Worm (Caenorhabditis elegans) whole organism, L2 larva: Measurements from ENCODE around the gene F31D5.6.

ENCODE experiments used
- F13H6.1 ChIP-seq: sonication (generic microtip); optimal IDR thresholded peaks from 2 replicates; lab custom pipeline; 2016; ENCODE audit warnings: missing genetic modification characterization, missing compliant biosample characterization
- dmd-4 ChIP-seq: sonication (generic microtip); optimal IDR thresholded peaks from 2 replicates; lab custom pipeline; 2017; ENCODE audit warnings: missing biosample characterization, missing genetic modification characterization
- elt-1 ChIP-seq: fragments of 150-350 bp; optimal IDR thresholded peaks from 2 replicates; lab custom pipeline; 2014; ENCODE audit warnings: missing biosample characterization, missing genetic modification characterization
- nhr-6 ChIP-seq: fragments of 150-350 bp; optimal IDR thresholded peaks from 2 replicates; lab custom pipeline; 2014; ENCODE audit warnings: missing biosample characterization, missing genetic modification characterization
- ztf-11 ChIP-seq: sonication (generic microtip); optimal IDR thresholded peaks from 2 replicates; lab custom pipeline; 2017; ENCODE audit warnings: missing biosample characterization, missing genetic modification characterization

DNA sequence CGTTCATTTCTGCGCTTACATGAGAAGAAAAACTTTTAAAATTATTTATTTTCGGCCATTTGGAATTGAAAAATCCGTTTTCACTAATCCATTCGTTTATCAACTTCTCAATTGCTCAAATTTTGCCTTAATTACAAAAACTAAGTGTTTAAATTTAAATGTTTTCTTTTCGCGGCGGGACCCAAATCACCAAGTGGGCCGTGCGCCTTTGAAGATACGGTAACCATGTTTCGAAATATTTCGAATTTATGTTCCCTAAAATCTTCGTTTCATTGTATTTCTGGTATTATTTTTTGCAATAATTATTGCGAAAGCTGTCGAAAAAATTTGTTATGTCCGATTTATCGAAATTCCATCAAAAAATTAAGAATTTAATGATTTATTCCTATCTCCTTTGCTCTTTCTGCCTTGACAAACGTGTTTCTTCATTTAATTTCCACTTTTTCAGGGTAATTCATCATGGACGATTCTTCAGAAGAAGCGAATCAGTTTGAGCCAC lies 17.1 kb downstream of the F31D5.6 start, which contains the start of gene C16A11.4:
- TF ChIP-seq nhr-6 (tag; lab: Kevin White, UChicago) (no peak), elt-1 (no peak), ztf-11 (no peak), F13H6.1 (tag; lab: Kevin White, UChicago) (no peak), dmd-4 (no peak)
